Worm (Caenorhabditis elegans) whole organism, L3 larva: ENCODE results near the gene AH10.4.
A peak's percentile ranks its signal among the peaks of the same experiment; 100 is the strongest.

Experiments used
- R02D3.7 ChIP-seq: fragments of 150-350 bp; optimal IDR thresholded peaks from 2 replicates; lab custom pipeline; 2014; ENCODE audit warnings: missing biosample characterization, missing genetic modification characterization
- ZK546.5 ChIP-seq: sonication (generic microtip); optimal IDR thresholded peaks from 2 replicates; lab custom pipeline; 2017; ENCODE audit warnings: missing biosample characterization, missing genetic modification characterization
- ama-1 ChIP-seq: fragments of 150-350 bp; optimal IDR thresholded peaks from 2 replicates; lab custom pipeline; 2018
- ceh-16 ChIP-seq: sonication (generic microtip); optimal IDR thresholded peaks from 2 replicates; lab custom pipeline; 2017; ENCODE audit warnings: missing biosample characterization, missing genetic modification characterization
- ceh-28 ChIP-seq: fragments of 150-350 bp; optimal IDR thresholded peaks from 2 replicates; lab custom pipeline; 2014; ENCODE audit warnings: missing biosample characterization, missing genetic modification reagents, missing genetic modification characterization
- ceh-82 ChIP-seq: fragments of 150-350 bp; optimal IDR thresholded peaks from 2 replicates; lab custom pipeline; 2014; ENCODE audit warnings: missing biosample characterization, missing genetic modification characterization
- ceh-9 ChIP-seq: sonication (generic microtip); optimal IDR thresholded peaks from 2 replicates; lab custom pipeline; 2018; ENCODE audit warnings: missing biosample characterization, missing genetic modification characterization
- egl-27 ChIP-seq: sonication (generic microtip); optimal IDR thresholded peaks from 4 replicates; lab custom pipeline; 2017; ENCODE audit warnings: missing biosample characterization, missing genetic modification reagents, missing genetic modification characterization
- egl-5 ChIP-seq: fragments of 150-350 bp; optimal IDR thresholded peaks from 2 replicates; lab custom pipeline; 2017; ENCODE audit warnings: missing biosample characterization, missing genetic modification reagents, missing genetic modification characterization, inconsistent platforms
- elt-1 ChIP-seq: fragments of 150-350 bp; optimal IDR thresholded peaks from 2 replicates; lab custom pipeline; 2014; ENCODE audit warnings: missing biosample characterization, missing genetic modification characterization
- elt-2 ChIP-seq: sonication (generic microtip); optimal IDR thresholded peaks from 2 replicates; lab custom pipeline; 2016; ENCODE audit warnings: missing genetic modification reagents, mild to moderate bottlenecking, missing genetic modification characterization, missing compliant biosample characterization
- elt-3 ChIP-seq, 3 experiments: fragments of 150-350 bp in 1 of 3; sonication (generic microtip) in 2 of 3; optimal IDR thresholded peaks; 2 replicates in 2 of 3; 4 replicates in 1 of 3; lab custom pipeline; 2014 to 2017; ENCODE audit warnings: missing biosample characterization in 3 of 3, missing genetic modification characterization in 3 of 3
- eor-1 ChIP-seq, 2 experiments: fragments of 150-350 bp; optimal IDR thresholded peaks; 2 replicates each; lab custom pipeline; 2014 to 2018; ENCODE audit warnings: missing biosample characterization in 2 of 2, missing genetic modification characterization in 2 of 2
- fkh-2 ChIP-seq: fragments of 150-350 bp; optimal IDR thresholded peaks from 2 replicates; lab custom pipeline; 2014; ENCODE audit warnings: missing biosample characterization, missing genetic modification reagents, missing genetic modification characterization
- fos-1 ChIP-seq: fragments of 150-350 bp; optimal IDR thresholded peaks from 2 replicates; lab custom pipeline; 2014; ENCODE audit warnings: missing biosample characterization, missing genetic modification characterization
- lin-15B ChIP-seq: fragments of 150-350 bp; optimal IDR thresholded peaks from 2 replicates; lab custom pipeline; 2014; ENCODE audit warnings: missing biosample characterization, missing genetic modification characterization
- lsy-12 ChIP-seq: sonication (generic microtip); optimal IDR thresholded peaks from 2 replicates; lab custom pipeline; 2016; ENCODE audit warnings: mild to moderate bottlenecking, missing genetic modification characterization, missing compliant biosample characterization
- mdl-1 ChIP-seq: fragments of 150-350 bp; optimal IDR thresholded peaks from 2 replicates; lab custom pipeline; 2014; ENCODE audit warnings: missing biosample characterization, missing genetic modification characterization
- mml-1 ChIP-seq: fragments of 150-350 bp; sonication (generic microtip); optimal IDR thresholded peaks from 3 replicates; lab custom pipeline; 2014; ENCODE audit warnings: missing biosample characterization, missing genetic modification characterization
- nfya-1 ChIP-seq: sonication (generic microtip); optimal IDR thresholded peaks from 2 replicates; lab custom pipeline; 2017; ENCODE audit warnings: missing genetic modification characterization, mild to moderate bottlenecking, missing compliant biosample characterization, antibody characterized with exemption, moderate library complexity; ENCODE audit not compliant: insufficient read depth
- nhr-12 ChIP-seq: fragments of 150-350 bp; optimal IDR thresholded peaks from 2 replicates; lab custom pipeline; 2014; ENCODE audit warnings: missing biosample characterization, missing genetic modification characterization
- nhr-23 ChIP-seq: fragments of 150-350 bp; optimal IDR thresholded peaks from 2 replicates; lab custom pipeline; 2014; ENCODE audit warnings: missing biosample characterization, missing genetic modification reagents, missing genetic modification characterization
- nhr-237 ChIP-seq: fragments of 150-350 bp; optimal IDR thresholded peaks from 2 replicates; lab custom pipeline; 2014; ENCODE audit warnings: missing biosample characterization, missing genetic modification characterization
- nhr-25 ChIP-seq: sonication (generic microtip); optimal IDR thresholded peaks from 2 replicates; lab custom pipeline; 2017; ENCODE audit warnings: missing biosample characterization, missing genetic modification characterization
- nhr-28 ChIP-seq: fragments of 150-350 bp; optimal IDR thresholded peaks from 2 replicates; lab custom pipeline; 2014; ENCODE audit warnings: missing biosample characterization, missing genetic modification characterization
- nhr-43 ChIP-seq: sonication (generic microtip); optimal IDR thresholded peaks from 2 replicates; lab custom pipeline; 2016; ENCODE audit warnings: mild to moderate bottlenecking, missing genetic modification characterization, missing compliant biosample characterization; ENCODE audit not compliant: poor library complexity, severe bottlenecking
- nhr-67 ChIP-seq: fragments of 150-350 bp; optimal IDR thresholded peaks from 2 replicates; lab custom pipeline; 2014; ENCODE audit warnings: missing biosample characterization, missing genetic modification characterization
- pha-4 ChIP-seq: fragments of 150-350 bp; optimal IDR thresholded peaks from 2 replicates; lab custom pipeline; 2014; ENCODE audit warnings: missing biosample characterization, missing genetic modification reagents, missing genetic modification characterization
- pqm-1 ChIP-seq: fragments of 150-350 bp; optimal IDR thresholded peaks from 2 replicates; lab custom pipeline; 2017; ENCODE audit warnings: missing biosample characterization, missing genetic modification characterization, inconsistent platforms
- sea-2 ChIP-seq: fragments of 150-350 bp; sonication (generic microtip); optimal IDR thresholded peaks from 4 replicates; lab custom pipeline; 2014; ENCODE audit warnings: missing biosample characterization, missing genetic modification reagents, missing genetic modification characterization
- skn-1 ChIP-seq: fragments of 150-350 bp; optimal IDR thresholded peaks from 2 replicates; lab custom pipeline; 2014; ENCODE audit warnings: missing biosample characterization, missing genetic modification characterization
- snpc-4 ChIP-seq: fragments of 150-350 bp; optimal IDR thresholded peaks from 2 replicates; lab custom pipeline; 2014; ENCODE audit warnings: missing biosample characterization, missing genetic modification characterization
- unc-39 ChIP-seq: sonication (generic microtip); optimal IDR thresholded peaks from 4 replicates; lab custom pipeline; 2017; ENCODE audit warnings: missing biosample characterization, missing genetic modification characterization
- zag-1 ChIP-seq: fragments of 150-350 bp; optimal IDR thresholded peaks from 2 replicates; lab custom pipeline; 2014; ENCODE audit warnings: missing biosample characterization, missing genetic modification characterization
- ztf-11 ChIP-seq: fragments of 150-350 bp; optimal IDR thresholded peaks from 2 replicates; lab custom pipeline; 2014; ENCODE audit warnings: missing biosample characterization, missing genetic modification characterization
- ztf-4 ChIP-seq: fragments of 150-350 bp; optimal IDR thresholded peaks from 2 replicates; lab custom pipeline; 2014; ENCODE audit warnings: missing biosample characterization, missing genetic modification characterization

AH10.4 gene

ce11 chrV:14110042-14110441 is 27.6 kb downstream of the AH10.4 start, which contains the start of gene H39E23.2:
Gene H39E23.2, plus strand, starts transcription at chrV:14110342.
- TF ChIP-seq egl-27 (tag; lab: Kevin White, UChicago) (no peak), ama-1 (lab: Kevin White, UChicago) (no peak)

DNA sequence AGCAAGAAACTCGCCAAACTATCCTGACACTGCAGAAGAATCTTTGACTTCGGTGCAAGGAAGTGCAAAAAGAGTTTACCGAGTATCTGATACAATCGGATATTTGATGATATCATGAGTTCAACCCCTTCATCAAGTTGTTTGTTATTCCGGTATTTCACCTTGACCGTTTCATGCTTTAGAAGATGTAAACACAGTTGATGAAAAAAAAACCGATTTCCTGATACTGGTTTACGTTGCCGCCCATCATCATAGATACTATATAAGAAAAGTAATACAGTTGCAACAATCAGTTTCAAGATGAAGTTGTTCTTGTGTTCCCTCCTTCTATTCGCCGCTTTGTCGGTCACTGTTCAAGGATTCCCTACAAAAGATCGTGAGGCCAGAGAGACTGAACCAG is 30.2 kb downstream of the AH10.4 start, which contains the start of gene H39E23.3:
Gene H39E23.3, plus strand, starts transcription at position 301 of the 400 bp plus-strand sequence.
- TF ChIP-seq ceh-9 (no peak), fos-1 (tag; lab: Kevin White, UChicago) (no peak), elt-2 (tag; lab: Kevin White, UChicago) (no peak), ceh-16 (tag; lab: Kevin White, UChicago) (no peak), pqm-1 (tag; lab: Kevin White, UChicago) (no peak), skn-1 (tag; lab: Kevin White, UChicago) (no peak), pha-4 (no peak), fkh-2 (no peak), eor-1 (tag; optimal IDR thresholded peaks at IDR 0.05; lab: Kevin White, UChicago) (no peak), lin-15B (no peak), ZK546.5 (no peak), sea-2 (GFP tag; lab: Kevin White, UChicago) (no peak), mml-1 (tag; lab: Kevin White, UChicago) (no peak), ceh-28 (no peak), ztf-11 (no peak), mdl-1 (tag; lab: Kevin White, UChicago) (no peak), elt-1 (tag; lab: Kevin White, UChicago) (no peak), nhr-23 (tag; lab: Kevin White, UChicago) (no peak)

- TF ChIP-seq eor-1 (tag; optimal IDR thresholded peaks at IDR 0.05; lab: Kevin White, UChicago) (no peak), mdl-1 (tag; lab: Kevin White, UChicago) (no peak), fkh-2 (no peak), nhr-67 (tag; lab: Kevin White, UChicago) (no peak), ztf-11 (no peak), nhr-25 (tag; lab: Kevin White, UChicago) (no peak), zag-1 (tag; lab: Kevin White, UChicago) (no peak), R02D3.7 (tag; lab: Kevin White, UChicago) (no peak), nhr-237 (tag; lab: Kevin White, UChicago) (no peak), ztf-4 (tag; lab: Kevin White, UChicago) (no peak), nhr-28 (tag; lab: Kevin White, UChicago) (no peak), lin-15B (no peak)
Measured at ce11 chrV:14103970-14104369, 33.7 kb downstream of the AH10.4 start, which contains the start of gene D1086.9. Gene D1086.9, plus strand, starts transcription at chrV:14104270.

ce11 chrV:14100886-14101285 is 36.8 kb downstream of the AH10.4 start, which contains the start of gene D1086.12:
Gene D1086.12, plus strand, starts transcription at chrV:14101186.
- no peak for TF ChIP-seq ceh-82
- no peak for TF ChIP-seq eor-1 (tag; optimal IDR thresholded peaks at IDR 0.05; lab: Kevin White, UChicago)
- TF ChIP-seq nfya-1 = peak; percentile 24
- no peak for TF ChIP-seq ama-1 (lab: Kevin White, UChicago)
- no peak for TF ChIP-seq elt-3 (tag; optimal IDR thresholded peaks at IDR 0.05; lab: Kevin White, UChicago)
- TF ChIP-seq mml-1 (tag; lab: Kevin White, UChicago) = no peak
- no peak for TF ChIP-seq egl-5 (tag; lab: Kevin White, UChicago)
- no peak for TF ChIP-seq ztf-11
- TF ChIP-seq nhr-12 (tag; lab: Kevin White, UChicago) = no peak
- TF ChIP-seq, all 47 proteins: peak for 1

ce11 chrV:14098519-14098918 is 39.1 kb downstream of the AH10.4 start, which contains the start of the genes D1086.2 and D1086.1:
Gene D1086.2, minus strand, starts transcription at chrV:14098668.
Gene D1086.1, plus strand, starts transcription at chrV:14098858.
- no peak for TF ChIP-seq pqm-1 (tag; lab: Kevin White, UChicago)
- no peak for TF ChIP-seq snpc-4 (tag; lab: Kevin White, UChicago)

- no peak for TF ChIP-seq nhr-12 (tag; lab: Kevin White, UChicago)
- no peak for TF ChIP-seq nhr-43 (tag; lab: Kevin White, UChicago)
- no peak for TF ChIP-seq elt-1 (tag; lab: Kevin White, UChicago)
- no peak for TF ChIP-seq ceh-16 (tag; lab: Kevin White, UChicago)
- TF ChIP-seq mdl-1 (tag; lab: Kevin White, UChicago) = no peak
- no peak for TF ChIP-seq skn-1 (tag; lab: Kevin White, UChicago)
- no peak for TF ChIP-seq nhr-25 (tag; lab: Kevin White, UChicago)
- no peak for TF ChIP-seq unc-39 (tag; lab: Kevin White, UChicago)
- TF ChIP-seq eor-1 (tag; optimal IDR thresholded peaks at IDR 0.05; lab: Kevin White, UChicago) = no peak
- TF ChIP-seq fos-1 (tag; lab: Kevin White, UChicago) = no peak
- TF ChIP-seq elt-2 (tag; lab: Kevin White, UChicago) = no peak
- TF ChIP-seq egl-5 (tag; lab: Kevin White, UChicago) = no peak
- TF ChIP-seq nfya-1 = no peak
- no peak for TF ChIP-seq lsy-12 (tag; lab: Kevin White, UChicago)
- TF ChIP-seq sea-2 (GFP tag; lab: Kevin White, UChicago) = no peak
- TF ChIP-seq lin-15B = no peak
Measured at ce11 chrV:14097358-14097757, 40.3 kb downstream of the AH10.4 start.
